Worm (Caenorhabditis elegans) whole organism, L3 larva: ENCODE data around the gene Y38E10A.2.

Experiments
- ama-1 ChIP-seq: fragments of 150-350 bp; optimal IDR thresholded peaks from 2 replicates; lab custom pipeline; 2018
- pha-4 ChIP-seq: fragments of 150-350 bp; optimal IDR thresholded peaks from 2 replicates; lab custom pipeline; 2014; ENCODE audit warnings: missing biosample characterization, missing genetic modification reagents, missing genetic modification characterization
- tbx-2 ChIP-seq: sonication (generic microtip); optimal IDR thresholded peaks from 2 replicates; lab custom pipeline; 2016; ENCODE audit warnings: mild to moderate bottlenecking, missing genetic modification characterization, missing compliant biosample characterization

- TF ChIP-seq tbx-2 (tag; lab: Kevin White, UChicago) (no peak), pha-4 (no peak), ama-1 (lab: Kevin White, UChicago) (no peak)
Observed at ce11 chrII:12622843-12623242, 49.4 kb upstream of the Y38E10A.2 start.
